Worm (Caenorhabditis elegans) whole organism, L4 larva: ENCODE measurements around the gene Y102A11A.2.

Source experiments
- F26F4.8 ChIP-seq: fragments of 200-800 bp; sonication (Bioruptor generic); conservative IDR thresholded peaks from 2 replicates; pipeline ENCODE4 v1.3.6; 2022; ENCODE audit warnings: missing genetic modification characterization, missing compliant biosample characterization
- F37D6.2 ChIP-seq: sonication (generic microtip); optimal IDR thresholded peaks from 2 replicates; lab custom pipeline; 2016; ENCODE audit warnings: mild to moderate bottlenecking, missing genetic modification characterization, missing compliant biosample characterization
- Y105C5A.15 ChIP-seq: fragments of 200-800 bp; sonication (Bioruptor generic); IDR thresholded peaks from 2 replicates; pipeline ENCODE4 v1.3.6; 2022; ENCODE audit warnings: missing genetic modification characterization, missing compliant biosample characterization
- Y75B8A.6 ChIP-seq: fragments of 200-800 bp; sonication (Bioruptor generic); IDR thresholded peaks from 2 replicates; pipeline ENCODE4 v1.3.6; 2022; ENCODE audit warnings: missing genetic modification reagents, missing genetic modification characterization, missing compliant biosample characterization
- aha-1 ChIP-seq: fragments of 150-350 bp; peaks from one replicate; lab custom pipeline; 2014; ENCODE audit warnings: missing biosample characterization, missing genetic modification characterization
- daf-12 ChIP-seq: fragments of 150-350 bp; optimal IDR thresholded peaks from 2 replicates; lab custom pipeline; 2014; ENCODE audit warnings: missing biosample characterization, missing genetic modification reagents, missing genetic modification characterization
- dmd-6 ChIP-seq: fragments of 200-800 bp; sonication (Bioruptor generic); IDR thresholded peaks from 2 replicates; pipeline ENCODE4 v1.3.6; 2022; ENCODE audit warnings: missing genetic modification reagents, missing genetic modification characterization, missing compliant biosample characterization
- dmd-8 ChIP-seq: fragments of 200-800 bp; sonication (Bioruptor generic); IDR thresholded peaks from 2 replicates; pipeline ENCODE4 v1.3.6; 2022; ENCODE audit warnings: missing genetic modification characterization, missing compliant biosample characterization
- dmd-9 ChIP-seq: fragments of 200-800 bp; sonication (Bioruptor generic); IDR thresholded peaks from 2 replicates; pipeline ENCODE4 v1.3.6; 2022; ENCODE audit warnings: missing genetic modification reagents, missing genetic modification characterization, missing compliant biosample characterization
- dpl-1 ChIP-seq: fragments of 150-350 bp; optimal IDR thresholded peaks from 2 replicates; lab custom pipeline; 2014; ENCODE audit warnings: missing biosample characterization, missing genetic modification reagents, missing genetic modification characterization
- fos-1 ChIP-seq: fragments of 150-350 bp; optimal IDR thresholded peaks from 2 replicates; lab custom pipeline; 2014; ENCODE audit warnings: missing biosample characterization, missing genetic modification characterization
- hlh-11 ChIP-seq: fragments of 200-800 bp; sonication (Bioruptor generic); optimal IDR thresholded peaks from 2 replicates; lab custom pipeline; 2018; ENCODE audit warnings: mild to moderate bottlenecking, missing genetic modification characterization, missing compliant biosample characterization
- jun-1 ChIP-seq: fragments of 150-350 bp; optimal IDR thresholded peaks from 2 replicates; lab custom pipeline; 2014; ENCODE audit warnings: missing biosample characterization, missing genetic modification reagents, missing genetic modification characterization
- lin-39 ChIP-seq: fragments of 150-350 bp; optimal IDR thresholded peaks from 2 replicates; lab custom pipeline; 2014; ENCODE audit warnings: missing biosample characterization, missing genetic modification reagents, missing genetic modification characterization
- madf-5 ChIP-seq, 2 experiments: fragments of 200-800 bp; sonication (Bioruptor generic); IDR thresholded peaks; 2 replicates each; pipeline ENCODE4 v1.3.6; 2022; ENCODE audit warnings: missing compliant biosample characterization in 2 of 2, missing genetic modification characterization in 2 of 2
- madf-9 ChIP-seq: fragments of 200-800 bp; sonication (Bioruptor generic); conservative IDR thresholded peaks from 2 replicates; pipeline ENCODE4 v1.3.6; 2022; ENCODE audit warnings: missing genetic modification reagents, missing genetic modification characterization, missing compliant biosample characterization
- mdl-1 ChIP-seq, 2 experiments: fragments of 150-350 bp in 1 of 2; sonication (generic microtip) in 1 of 2; optimal IDR thresholded peaks; 2 replicates each; lab custom pipeline; 2014 to 2017; ENCODE audit warnings: missing biosample characterization in 2 of 2, missing genetic modification characterization in 2 of 2
- mdt-29 ChIP-seq: fragments of 200-800 bp; sonication (Bioruptor generic); IDR thresholded peaks from 2 replicates; pipeline ENCODE4 v1.3.6; 2022; ENCODE audit warnings: missing genetic modification reagents, missing genetic modification characterization, missing compliant biosample characterization
- mxl-3 ChIP-seq: fragments of 200-800 bp; sonication (Bioruptor generic); optimal IDR thresholded peaks from 2 replicates; lab custom pipeline; 2018; ENCODE audit warnings: mild to moderate bottlenecking, missing genetic modification characterization, missing compliant biosample characterization
- nhr-48 ChIP-seq: sonication (generic microtip); optimal IDR thresholded peaks from 2 replicates; lab custom pipeline; 2016; ENCODE audit warnings: mild to moderate bottlenecking, missing genetic modification characterization, missing compliant biosample characterization
- nhr-6 ChIP-seq: fragments of 150-350 bp; optimal IDR thresholded peaks from 2 replicates; lab custom pipeline; 2014; ENCODE audit warnings: missing biosample characterization, missing genetic modification characterization
- pha-4 ChIP-seq, 2 experiments: fragments of 150-350 bp in 1 of 2; fragments of 200-800 bp in 1 of 2; sonication (Bioruptor generic) in 1 of 2; IDR thresholded peaks in 1 of 2; optimal IDR thresholded peaks in 1 of 2; 2 replicates each; pipeline versions ENCODE4 v1.3.6 to Lab custom; 2014 to 2022; ENCODE audit warnings: missing genetic modification characterization in 2 of 2, missing genetic modification reagents in 2 of 2, missing biosample characterization in 1 of 2, missing compliant biosample characterization in 1 of 2
- php-3 ChIP-seq: fragments of 200-800 bp; sonication (Bioruptor generic); IDR thresholded peaks from 2 replicates; pipeline ENCODE4 v1.3.6; 2022; ENCODE audit warnings: missing genetic modification reagents, missing genetic modification characterization, missing compliant biosample characterization
- rbr-2 ChIP-seq: sonication (generic microtip); optimal IDR thresholded peaks from 2 replicates; lab custom pipeline; 2016; ENCODE audit warnings: missing genotype, missing genetic modification characterization, missing compliant biosample characterization
- sdz-12 ChIP-seq: fragments of 200-800 bp; sonication (Bioruptor generic); optimal IDR thresholded peaks from 2 replicates; lab custom pipeline; 2018; ENCODE audit warnings: mild to moderate bottlenecking, missing genetic modification characterization, missing compliant biosample characterization
- snpc-1.2 ChIP-seq: fragments of 200-800 bp; sonication (Bioruptor generic); IDR thresholded peaks from 2 replicates; pipeline ENCODE4 v1.3.6; 2022; ENCODE audit warnings: missing genetic modification reagents, missing genetic modification characterization, missing compliant biosample characterization
- snpc-4 ChIP-seq: fragments of 150-350 bp; optimal IDR thresholded peaks from 2 replicates; lab custom pipeline; 2014; ENCODE audit warnings: missing biosample characterization, missing genetic modification characterization
- spr-1 ChIP-seq: sonication (generic microtip); optimal IDR thresholded peaks from 2 replicates; lab custom pipeline; 2016; ENCODE audit warnings: mild to moderate bottlenecking, missing genetic modification characterization, missing compliant biosample characterization
- tra-1 ChIP-seq: fragments of 200-800 bp; sonication (Bioruptor generic); IDR thresholded peaks from 2 replicates; pipeline ENCODE4 v1.3.6; 2022; ENCODE audit warnings: missing genetic modification reagents, missing genetic modification characterization, missing compliant biosample characterization
- unc-39 ChIP-seq: sonication (generic microtip); optimal IDR thresholded peaks from 2 replicates; lab custom pipeline; 2017; ENCODE audit warnings: missing biosample characterization, missing genetic modification characterization
- unc-62 ChIP-seq, 3 experiments: fragments of 150-350 bp in 1 of 3; sonication (generic microtip); optimal IDR thresholded peaks in 2 of 3; peaks in 1 of 3; 1 replicate in 1 of 3; 2 replicates in 2 of 3; lab custom pipeline; 2014 to 2017; ENCODE audit warnings: missing biosample characterization in 3 of 3, missing genetic modification characterization in 3 of 3, missing genetic modification reagents in 3 of 3, missing genotype in 1 of 3
- zfp-3 ChIP-seq: fragments of 200-800 bp; sonication (Bioruptor generic); conservative IDR thresholded peaks from 2 replicates; pipeline ENCODE4 v1.3.6; 2022; ENCODE audit warnings: missing genetic modification reagents, missing genetic modification characterization, missing compliant biosample characterization
- ztf-7 ChIP-seq: fragments of 150-350 bp; optimal IDR thresholded peaks from 2 replicates; lab custom pipeline; 2014; ENCODE audit warnings: missing biosample characterization, missing genetic modification characterization

Gene Y102A11A.2

DNA sequence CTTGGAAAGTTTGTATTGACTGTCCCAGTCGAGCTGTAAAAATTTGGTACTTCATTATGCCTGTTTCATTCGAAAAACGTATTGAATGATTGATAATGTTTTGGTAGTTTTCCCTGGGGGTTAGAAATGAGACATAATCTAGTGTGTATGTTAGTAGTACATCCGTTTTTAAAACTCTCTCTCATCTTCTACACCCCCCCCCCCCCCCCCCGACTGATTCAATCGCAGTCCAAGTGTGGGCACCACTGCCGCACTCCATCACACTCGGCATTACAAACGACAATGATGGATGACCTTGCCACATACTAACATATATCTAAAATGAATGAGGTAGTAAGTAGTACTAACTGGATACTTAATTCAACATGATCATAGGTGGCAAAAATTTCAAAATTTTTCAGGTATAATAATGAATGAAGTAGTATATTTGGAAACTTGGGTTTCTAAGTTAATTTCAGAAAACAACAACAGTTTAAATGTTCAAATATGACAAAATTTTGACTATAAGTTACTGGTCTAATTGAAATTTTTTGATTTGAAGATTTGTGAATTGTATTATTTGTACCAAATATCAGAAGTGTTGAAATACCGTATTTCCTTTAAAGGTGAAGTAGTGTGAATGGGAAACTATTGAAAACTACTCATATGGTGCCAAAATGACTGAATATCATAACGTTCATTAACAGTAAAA, 15.2 kb downstream of the Y102A11A.2 start:
- peak in 1 of 2 experiments; percentile 94 for TF ChIP-seq unc-62 (GFP tag; optimal IDR thresholded peaks at IDR 0.05 in 1 of 2; lab: Kevin White, UChicago)
- no peak for TF ChIP-seq unc-62 (tag; optimal IDR thresholded peaks at IDR 0.05; lab: Kevin White, UChicago)
- TF ChIP-seq aha-1 (tag; lab: Kevin White, UChicago) = peak; percentile 96
- TF ChIP-seq Y105C5A.15 = no peak
- TF ChIP-seq, all 104 proteins: peak for 2

DNA sequence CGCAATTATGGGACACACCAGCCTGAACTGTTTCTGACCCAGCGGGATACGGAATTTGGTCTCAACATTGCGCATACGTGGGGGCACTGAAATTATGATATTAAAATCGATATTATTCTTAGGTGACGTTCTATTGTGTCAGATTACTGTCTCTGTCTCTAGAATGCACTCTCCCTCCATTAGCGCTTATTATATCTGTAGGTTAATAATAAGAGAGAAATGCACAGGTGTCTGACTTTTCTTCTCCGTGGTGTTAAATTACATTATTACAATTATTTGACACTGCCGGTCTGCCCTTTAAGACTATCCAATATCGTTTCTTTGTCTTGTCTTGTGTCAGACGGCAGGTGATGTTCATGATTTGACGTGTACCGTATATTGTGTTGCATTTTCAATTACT, 16.2 kb downstream of the Y102A11A.2 start:
- no peak for TF ChIP-seq zfp-3
- no peak for TF ChIP-seq mdt-29 (GFP tag; lab: Robert Waterston, UW)
- no peak for TF ChIP-seq dmd-8 (GFP tag; lab: Robert Waterston, UW)
- no peak for TF ChIP-seq snpc-4 (tag; lab: Kevin White, UChicago)
- no peak for TF ChIP-seq snpc-1.2 (GFP tag; lab: Robert Waterston, UW)
- no peak for TF ChIP-seq spr-1 (tag; lab: Kevin White, UChicago)
- no peak for TF ChIP-seq nhr-48 (tag; lab: Kevin White, UChicago)
- TF ChIP-seq lin-39 (tag; lab: Kevin White, UChicago) = no peak

DNA sequence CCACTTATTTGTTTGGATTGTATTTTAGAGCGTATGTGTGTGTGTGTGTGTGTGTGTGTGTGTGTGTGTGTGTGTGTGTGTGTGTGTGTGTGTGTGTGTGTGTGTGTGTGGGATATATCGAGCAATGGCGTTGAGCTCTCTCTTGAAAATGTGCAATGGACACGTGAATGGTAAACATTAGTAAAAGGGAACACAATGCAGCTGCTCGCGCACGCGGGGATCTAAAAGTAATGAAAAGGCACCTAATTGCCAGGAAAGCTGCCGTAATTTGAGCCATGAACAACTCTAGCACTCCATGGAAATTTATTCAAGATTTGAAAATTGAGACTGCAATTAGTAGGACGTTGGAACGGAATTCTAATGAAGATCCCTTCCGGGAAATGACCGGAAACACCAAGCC, 16.8 kb downstream of the Y102A11A.2 start:
- TF ChIP-seq php-3 (GFP tag; lab: Robert Waterston, UW) = no peak
- TF ChIP-seq mdl-1 (tag; optimal IDR thresholded peaks at IDR 0.05; lab: Kevin White, UChicago) = no peak
- no peak for TF ChIP-seq dmd-6 (GFP tag; lab: Robert Waterston, UW)
- TF ChIP-seq Y75B8A.6 (GFP tag; lab: Robert Waterston, UW) = no peak
- TF ChIP-seq madf-5 (GFP tag; IDR thresholded peaks at IDR 0.05; lab: Robert Waterston, UW) = no peak
- TF ChIP-seq mxl-3 (GFP tag; lab: Kevin White, UChicago) = no peak
- TF ChIP-seq F37D6.2 (tag; lab: Kevin White, UChicago) = no peak
- TF ChIP-seq fos-1 (tag; lab: Kevin White, UChicago) = no peak
- no peak for TF ChIP-seq unc-62 (GFP tag; optimal IDR thresholded peaks at IDR 0.05 in 1 of 2; lab: Kevin White, UChicago)
- TF ChIP-seq unc-62 (tag; optimal IDR thresholded peaks at IDR 0.05; lab: Kevin White, UChicago) = no peak
- TF ChIP-seq daf-12 (tag; lab: Kevin White, UChicago) = no peak
- no peak for TF ChIP-seq zfp-3
- no peak for TF ChIP-seq hlh-11 (tag; lab: Kevin White, UChicago)
- no peak for TF ChIP-seq tra-1
- no peak for TF ChIP-seq madf-9
- TF ChIP-seq F26F4.8 (GFP tag; lab: Robert Waterston, UW) = no peak
- TF ChIP-seq nhr-6 = no peak
- TF ChIP-seq ztf-7 (tag; lab: Kevin White, UChicago) = no peak
- TF ChIP-seq Y105C5A.15 = no peak
- TF ChIP-seq pha-4 (GFP tag; IDR thresholded peaks at IDR 0.05; lab: Robert Waterston, UW) = no peak
- TF ChIP-seq pha-4 (tag; optimal IDR thresholded peaks at IDR 0.05; lab: Kevin White, UChicago) = no peak
- no peak for TF ChIP-seq dmd-9 (GFP tag; lab: Robert Waterston, UW)

DNA sequence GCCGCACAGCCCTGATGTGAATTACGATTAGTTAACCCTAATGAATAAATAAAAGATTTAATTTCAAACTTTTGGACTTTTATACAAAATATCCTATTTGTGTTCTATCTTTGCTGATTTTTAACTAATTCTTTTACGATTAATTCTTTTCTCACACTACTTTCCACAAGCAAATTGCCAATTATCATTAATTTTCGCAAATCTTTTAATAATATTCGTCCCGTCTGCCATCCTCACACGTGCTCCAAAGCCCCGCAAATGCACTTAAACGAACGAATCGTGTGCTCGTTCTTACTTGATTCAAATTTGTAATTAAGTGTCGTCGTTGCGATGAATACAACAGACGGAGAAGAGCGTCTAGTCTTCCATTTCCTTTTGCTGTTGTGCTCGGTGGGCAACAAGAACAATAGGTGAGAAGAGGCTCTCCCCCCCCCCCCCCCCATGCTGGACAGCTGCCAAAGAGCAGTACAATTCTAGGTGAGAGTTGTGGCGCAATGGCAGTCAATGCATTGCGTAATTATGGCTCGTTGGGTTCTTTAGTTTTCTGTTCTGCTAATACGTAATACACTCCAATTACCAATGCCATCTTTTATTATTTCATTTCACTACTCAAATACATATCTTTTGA, 18.2 kb downstream of the Y102A11A.2 start:
- TF ChIP-seq sdz-12 = no peak
- TF ChIP-seq unc-39 (tag; lab: Kevin White, UChicago) = no peak
- no peak for TF ChIP-seq jun-1 (tag; lab: Kevin White, UChicago)

DNA sequence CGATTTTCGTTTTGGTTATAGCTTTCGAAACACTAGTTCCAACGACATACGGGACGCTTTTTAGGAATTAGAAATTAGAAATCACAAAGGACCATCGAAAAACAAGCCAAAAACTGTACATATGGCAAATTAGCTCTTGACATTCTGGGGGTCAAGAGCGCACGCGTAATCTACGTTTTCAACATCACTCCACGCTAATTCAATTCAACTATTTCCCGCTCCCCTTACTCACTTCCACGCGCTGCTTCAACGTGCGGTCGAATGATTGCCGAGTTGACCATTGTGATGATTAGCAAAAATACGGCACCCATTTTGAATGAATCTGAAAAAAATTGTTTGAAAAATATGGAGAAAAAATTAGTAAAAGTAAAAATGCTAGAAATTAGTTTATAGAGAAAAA, 19.2 kb downstream of the Y102A11A.2 start:
- no peak for TF ChIP-seq dmd-9 (GFP tag; lab: Robert Waterston, UW)
- TF ChIP-seq dpl-1 (GFP tag; lab: Kevin White, UChicago) = no peak
- TF ChIP-seq rbr-2 (tag; lab: Kevin White, UChicago) = no peak
- peak; percentile 56 for TF ChIP-seq aha-1 (tag; lab: Kevin White, UChicago)
- TF ChIP-seq lin-39 (tag; lab: Kevin White, UChicago) = no peak
- peak in 1 of 2 experiments; percentile 8 for TF ChIP-seq unc-62 (GFP tag; optimal IDR thresholded peaks at IDR 0.05 in 1 of 2; lab: Kevin White, UChicago)
- TF ChIP-seq unc-62 (tag; optimal IDR thresholded peaks at IDR 0.05; lab: Kevin White, UChicago) = no peak
